Worm (Caenorhabditis elegans) whole organism, young adult: ENCODE measurements around the gene cyp-13A4.

Experiments used
- C06A6.2 ChIP-seq: fragments of 200-800 bp; sonication (Bioruptor generic); conservative IDR thresholded peaks from 2 replicates; pipeline ENCODE4 v1.3.6; 2022; ENCODE audit warnings: missing genetic modification characterization, missing compliant biosample characterization
- D2030.7 ChIP-seq: fragments of 200-800 bp; sonication (Bioruptor generic); IDR thresholded peaks from 2 replicates; pipeline ENCODE4 v1.3.6; 2022; ENCODE audit warnings: missing genetic modification reagents, missing genetic modification characterization, missing compliant biosample characterization
- F22D6.2 ChIP-seq: sonication (generic microtip); optimal IDR thresholded peaks from 2 replicates; lab custom pipeline; 2016; ENCODE audit warnings: mild to moderate bottlenecking, missing genetic modification characterization, missing compliant biosample characterization
- F23B12.7 ChIP-seq: sonication (generic microtip); optimal IDR thresholded peaks from 2 replicates; lab custom pipeline; 2017; ENCODE audit warnings: missing genetic modification characterization, mild to moderate bottlenecking, missing compliant biosample characterization, antibody characterized with exemption, moderate library complexity; ENCODE audit not compliant: insufficient read depth
- F33H1.4 ChIP-seq: fragments of 200-800 bp; sonication (Bioruptor generic); IDR thresholded peaks from 2 replicates; pipeline ENCODE4 v1.3.6; 2022; ENCODE audit warnings: missing genetic modification reagents, missing genetic modification characterization, missing compliant biosample characterization
- K11D2.4 ChIP-seq: fragments of 200-800 bp; sonication (Bioruptor generic); IDR thresholded peaks from 2 replicates; pipeline ENCODE4 v1.3.6; 2022; ENCODE audit warnings: missing genetic modification reagents, missing genetic modification characterization, missing compliant biosample characterization
- Y53G8AR.9 ChIP-seq: fragments of 200-800 bp; sonication (Bioruptor generic); conservative IDR thresholded peaks from 2 replicates; pipeline ENCODE4 v1.3.6; 2022; ENCODE audit warnings: missing genetic modification reagents, missing genetic modification characterization, missing compliant biosample characterization
- Y95B8A.8 ChIP-seq: fragments of 200-800 bp; sonication (Bioruptor generic); IDR thresholded peaks from 2 replicates; pipeline ENCODE4 v1.3.6; 2022; ENCODE audit warnings: missing genetic modification reagents, missing genetic modification characterization, missing compliant biosample characterization
- ZK185.1 ChIP-seq: sonication (generic microtip); optimal IDR thresholded peaks from 2 replicates; lab custom pipeline; 2016; ENCODE audit warnings: mild to moderate bottlenecking, missing genetic modification characterization, missing compliant biosample characterization; ENCODE audit not compliant: poor library complexity, severe bottlenecking
- attf-3 ChIP-seq: fragments of 200-800 bp; sonication (Bioruptor generic); conservative IDR thresholded peaks from 2 replicates; pipeline ENCODE4 v1.3.6; 2022; ENCODE audit warnings: missing genetic modification reagents, missing genetic modification characterization, missing compliant biosample characterization
- bed-1 ChIP-seq: fragments of 200-800 bp; sonication (Bioruptor generic); IDR thresholded peaks from 2 replicates; pipeline ENCODE4 v1.3.6; 2022; ENCODE audit warnings: missing genetic modification reagents, missing genetic modification characterization, missing compliant biosample characterization
- cebp-2 ChIP-seq: fragments of 200-800 bp; sonication (Bioruptor generic); IDR thresholded peaks from 2 replicates; pipeline ENCODE4 v1.3.6; 2022; ENCODE audit warnings: missing genetic modification characterization, missing compliant biosample characterization
- dpl-1 ChIP-seq: fragments of 150-350 bp; optimal IDR thresholded peaks from 2 replicates; lab custom pipeline; 2014; ENCODE audit warnings: missing biosample characterization, missing genetic modification reagents, missing genetic modification characterization
- efl-1 ChIP-seq: fragments of 150-350 bp; optimal IDR thresholded peaks from 2 replicates; lab custom pipeline; 2014; ENCODE audit warnings: missing biosample characterization, missing genetic modification reagents, missing genetic modification characterization
- egl-18 ChIP-seq: fragments of 200-800 bp; sonication (Bioruptor generic); IDR thresholded peaks from 2 replicates; pipeline ENCODE4 v1.3.6; 2022; ENCODE audit warnings: missing genetic modification reagents, missing genetic modification characterization, missing compliant biosample characterization
- egl-44 ChIP-seq: fragments of 200-800 bp; sonication (Bioruptor generic); IDR thresholded peaks from 2 replicates; pipeline ENCODE4 v1.3.6; 2022; ENCODE audit warnings: missing genetic modification reagents, missing genetic modification characterization, missing compliant biosample characterization
- egrh-3 ChIP-seq: fragments of 200-800 bp; sonication (Bioruptor generic); IDR thresholded peaks from 2 replicates; pipeline ENCODE4 v1.3.6; 2022; ENCODE audit warnings: missing genetic modification reagents, missing genetic modification characterization, missing compliant biosample characterization
- hsf-1 ChIP-seq: fragments of 200-800 bp; sonication (Bioruptor generic); IDR thresholded peaks from 2 replicates; pipeline ENCODE4 v1.3.6; 2022; ENCODE audit warnings: missing genetic modification reagents, missing genetic modification characterization, missing compliant biosample characterization
- lsl-1 ChIP-seq: fragments of 200-800 bp; sonication (Bioruptor generic); optimal IDR thresholded peaks from 2 replicates; lab custom pipeline; 2018; ENCODE audit warnings: mild to moderate bottlenecking, missing genetic modification characterization, moderate library complexity, missing compliant biosample characterization
- lsy-27 ChIP-seq: sonication (generic microtip); optimal IDR thresholded peaks from 2 replicates; lab custom pipeline; 2017; ENCODE audit warnings: missing genetic modification characterization, mild to moderate bottlenecking, missing compliant biosample characterization, antibody characterized with exemption, missing genotype, borderline replicate concordance; ENCODE audit not compliant: insufficient read depth
- madf-6 ChIP-seq: fragments of 200-800 bp; sonication (Bioruptor generic); IDR thresholded peaks from 2 replicates; pipeline ENCODE4 v1.3.6; 2022; ENCODE audit warnings: missing genetic modification reagents, missing genetic modification characterization, missing compliant biosample characterization
- madf-8 ChIP-seq: fragments of 200-800 bp; sonication (Bioruptor generic); conservative IDR thresholded peaks from 2 replicates; pipeline ENCODE4 v1.3.6; 2022; ENCODE audit warnings: missing genetic modification reagents, missing genetic modification characterization, missing compliant biosample characterization
- mcd-1 ChIP-seq: fragments of 200-800 bp; sonication (Bioruptor generic); IDR thresholded peaks from 2 replicates; pipeline ENCODE4 v1.3.6; 2022; ENCODE audit warnings: missing genetic modification reagents, missing genetic modification characterization, missing compliant biosample characterization
- nhr-179 ChIP-seq: sonication (generic microtip); optimal IDR thresholded peaks from 2 replicates; lab custom pipeline; 2016; ENCODE audit warnings: mild to moderate bottlenecking, missing genetic modification characterization, missing compliant biosample characterization
- nhr-80 ChIP-seq: sonication (generic microtip); optimal IDR thresholded peaks from 2 replicates; lab custom pipeline; 2016; ENCODE audit warnings: missing genetic modification characterization, missing compliant biosample characterization
- pbrm-1 ChIP-seq: fragments of 200-800 bp; sonication (Bioruptor generic); IDR thresholded peaks from 2 replicates; pipeline ENCODE4 v1.3.6; 2022; ENCODE audit warnings: missing genetic modification reagents, missing genetic modification characterization, missing compliant biosample characterization
- repo-1 ChIP-seq: sonication (generic microtip); optimal IDR thresholded peaks from 2 replicates; lab custom pipeline; 2017; ENCODE audit warnings: mild to moderate bottlenecking, missing genetic modification characterization, missing compliant biosample characterization
- sea-2 ChIP-seq: fragments of 200-800 bp; sonication (Bioruptor generic); IDR thresholded peaks from 2 replicates; pipeline ENCODE4 v1.3.6; 2022; ENCODE audit warnings: missing genetic modification characterization, missing compliant biosample characterization
- sptf-2 ChIP-seq: fragments of 200-800 bp; sonication (Bioruptor generic); optimal IDR thresholded peaks from 2 replicates; lab custom pipeline; 2018; ENCODE audit warnings: mild to moderate bottlenecking, missing genetic modification characterization, missing compliant biosample characterization
- tlf-1 ChIP-seq: fragments of 200-800 bp; sonication (Bioruptor generic); optimal IDR thresholded peaks from 2 replicates; lab custom pipeline; 2018; ENCODE audit warnings: mild to moderate bottlenecking, missing genetic modification characterization, missing compliant biosample characterization
- ztf-3 ChIP-seq: fragments of 200-800 bp; sonication (Bioruptor generic); optimal IDR thresholded peaks from 2 replicates; lab custom pipeline; 2018; ENCODE audit warnings: mild to moderate bottlenecking, missing genetic modification characterization, missing compliant biosample characterization
- ztf-6 ChIP-seq: fragments of 200-800 bp; sonication (Bioruptor generic); IDR thresholded peaks from 2 replicates; pipeline ENCODE4 v1.3.6; 2022; ENCODE audit warnings: missing genetic modification reagents, missing genetic modification characterization, missing compliant biosample characterization

cyp-13A4 gene

ce11 chrII:9786215-9786614 lies 11.3 kb downstream of the cyp-13A4 start (continued):
- TF ChIP-seq mcd-1 (GFP tag; lab: Robert Waterston, UW) = no peak

DNA sequence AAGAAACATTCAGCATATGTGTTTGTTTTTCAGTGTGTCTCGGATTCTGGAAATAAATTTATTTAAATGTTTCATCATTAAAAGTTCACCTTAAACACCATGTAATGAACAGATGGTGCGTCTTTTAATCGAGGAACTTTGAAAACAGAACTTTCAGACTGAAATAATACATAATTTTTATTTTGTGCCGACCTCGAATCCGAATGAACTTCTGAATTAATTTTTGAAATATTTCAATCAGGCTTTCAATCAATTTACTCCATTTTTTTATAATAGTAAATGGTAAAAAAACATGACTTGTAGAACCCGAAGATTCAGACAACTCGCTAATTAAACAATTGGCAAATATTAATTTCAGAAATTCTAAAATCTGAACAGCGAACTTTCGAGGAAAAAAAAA lies 15.2 kb downstream of the cyp-13A4 start, which contains the start of gene T10B9.14:
TSS of gene T10B9.14 (minus strand) at position 101 of the 400 bp plus-strand sequence.
- no peak for TF ChIP-seq madf-6
- no peak for TF ChIP-seq tlf-1 (GFP tag; lab: Kevin White, UChicago)
- TF ChIP-seq efl-1 (GFP tag; lab: Kevin White, UChicago) = no peak
- TF ChIP-seq mcd-1 (GFP tag; lab: Robert Waterston, UW) = no peak
- no peak for TF ChIP-seq F23B12.7 (tag; lab: Kevin White, UChicago)
- no peak for TF ChIP-seq egl-44 (GFP tag; lab: Robert Waterston, UW)
- TF ChIP-seq cebp-2 (GFP tag; lab: Robert Waterston, UW) = no peak
- no peak for TF ChIP-seq attf-3
- no peak for TF ChIP-seq sea-2 (GFP tag; lab: Robert Waterston, UW)
- no peak for TF ChIP-seq ZK185.1

- TF ChIP-seq nhr-80 (peak; percentile 55), egl-18 (GFP tag; lab: Robert Waterston, UW) (no peak)
- TF ChIP-seq, all 124 proteins: peak for 1
Measured at ce11 chrII:9781842-9782241, 15.7 kb downstream of the cyp-13A4 start, which contains the start of gene cyp-13A1. Gene cyp-13A1, minus strand, starts transcription at chrII:9781997.

- no peak for TF ChIP-seq dpl-1 (GFP tag; lab: Kevin White, UChicago)
- TF ChIP-seq lsy-27 (tag; lab: Kevin White, UChicago) = no peak
- no peak for TF ChIP-seq sea-2 (GFP tag; lab: Robert Waterston, UW)
- no peak for TF ChIP-seq K11D2.4 (GFP tag; lab: Robert Waterston, UW)
- no peak for TF ChIP-seq sptf-2
- TF ChIP-seq egrh-3 (GFP tag; lab: Robert Waterston, UW) = no peak
- TF ChIP-seq hsf-1 = no peak
- TF ChIP-seq ztf-3 = no peak
- no peak for TF ChIP-seq Y53G8AR.9 (GFP tag; lab: Robert Waterston, UW)
- no peak for TF ChIP-seq bed-1 (GFP tag; lab: Robert Waterston, UW)
- no peak for TF ChIP-seq D2030.7 (GFP tag; lab: Robert Waterston, UW)
- TF ChIP-seq mcd-1 (GFP tag; lab: Robert Waterston, UW) = no peak
- TF ChIP-seq C06A6.2 = no peak
- TF ChIP-seq Y95B8A.8 (GFP tag; lab: Robert Waterston, UW) = no peak
- no peak for TF ChIP-seq nhr-179
- TF ChIP-seq F33H1.4 (GFP tag; lab: Robert Waterston, UW) = no peak
- no peak for TF ChIP-seq pbrm-1 (GFP tag; lab: Robert Waterston, UW)
- no peak for TF ChIP-seq lsl-1 (GFP tag; lab: Kevin White, UChicago)
- TF ChIP-seq efl-1 (GFP tag; lab: Kevin White, UChicago) = no peak
- TF ChIP-seq F22D6.2 = no peak
- TF ChIP-seq, all 124 proteins: peak for 0
Measured at ce11 chrII:9778495-9778894, 19.0 kb downstream of the cyp-13A4 start.

DNA sequence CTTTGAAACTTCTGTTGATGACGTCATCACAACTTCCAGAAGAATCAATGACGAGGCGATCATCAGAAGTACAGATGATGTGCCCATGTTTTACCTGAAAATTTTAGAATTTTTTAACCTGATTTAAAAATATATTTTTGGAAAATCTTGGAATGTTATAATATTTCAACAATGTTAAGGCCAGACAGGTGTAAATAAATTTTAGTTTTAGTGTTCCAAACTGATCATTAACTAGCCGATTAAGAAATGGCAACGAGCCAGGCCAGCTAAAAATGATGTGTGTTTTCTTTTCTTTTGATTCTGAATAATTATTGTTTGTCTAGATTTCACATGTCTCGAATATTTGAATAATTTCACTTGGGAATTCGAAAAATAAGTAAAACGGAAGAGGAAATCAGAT lies 21.8 kb downstream of the cyp-13A4 start, which contains the start of gene T10B9.9:
TSS of gene T10B9.9 (minus strand) at position 101 of the 400 bp plus-strand sequence.
- TF ChIP-seq ztf-6 (no peak), lsl-1 (GFP tag; lab: Kevin White, UChicago) (no peak), pbrm-1 (GFP tag; lab: Robert Waterston, UW) (no peak), madf-8 (GFP tag; lab: Robert Waterston, UW) (no peak), repo-1 (no peak)
